Worm (Caenorhabditis elegans) whole organism, midembryonic: ENCODE results near the gene Y8A9A.2.
"Not testable (repeated sequence)": the region's sequence is repeated elsewhere in the genome, so short reads cannot be mapped to it uniquely, and the experiment has no call there.

Experiments used
- T22C8.4 ChIP-seq: fragments of 200-800 bp; sonication (Bioruptor generic); IDR thresholded peaks from 2 replicates; pipeline ENCODE4 v1.3.6; 2022; ENCODE audit warnings: missing genetic modification characterization, missing compliant biosample characterization
- cog-1 ChIP-seq: sonication (generic microtip); optimal IDR thresholded peaks from 2 replicates; lab custom pipeline; 2016; ENCODE audit warnings: missing genetic modification characterization, missing compliant biosample characterization
- flt-1 ChIP-seq: fragments of 200-800 bp; sonication (Bioruptor generic); IDR thresholded peaks from 2 replicates; pipeline ENCODE4 v1.3.6; 2022; ENCODE audit warnings: missing genetic modification characterization, missing compliant biosample characterization
- klf-2 ChIP-seq: fragments of 200-800 bp; sonication (Bioruptor generic); conservative IDR thresholded peaks from 2 replicates; pipeline ENCODE4 v1.3.6; 2022; ENCODE audit warnings: missing genetic modification reagents, missing genetic modification characterization, missing compliant biosample characterization
- med-1 ChIP-seq: sonication (generic microtip); optimal IDR thresholded peaks from 2 replicates; lab custom pipeline; 2017; ENCODE audit warnings: missing genetic modification characterization, mild to moderate bottlenecking, missing compliant biosample characterization, antibody characterized with exemption, missing genetic modification reagents; ENCODE audit not compliant: insufficient read depth
- ref-1 ChIP-seq: fragments of 200-800 bp; sonication (Bioruptor generic); conservative IDR thresholded peaks from 2 replicates; pipeline ENCODE4 v1.3.6; 2022; ENCODE audit warnings: missing genetic modification reagents, missing genetic modification characterization, missing compliant biosample characterization
- tab-1 ChIP-seq: fragments of 200-800 bp; sonication (Bioruptor generic); IDR thresholded peaks from 2 replicates; pipeline ENCODE4 v1.3.6; 2022; ENCODE audit warnings: missing genetic modification characterization, missing compliant biosample characterization
- ztf-23 ChIP-seq: fragments of 200-800 bp; sonication (Bioruptor generic); IDR thresholded peaks from 2 replicates; pipeline ENCODE4 v1.3.6; 2022; ENCODE audit warnings: missing genetic modification reagents, missing genetic modification characterization, missing compliant biosample characterization
- ztf-29 ChIP-seq: fragments of 200-800 bp; sonication (Bioruptor generic); IDR thresholded peaks from 2 replicates; pipeline ENCODE4 v1.3.6; 2022; ENCODE audit warnings: missing genetic modification reagents, missing genetic modification characterization, missing compliant biosample characterization

Gene Y8A9A.2

ce11 chrII:3795323-3795722 is at the start of gene Y8A9A.2:
Gene Y8A9A.2, plus strand, starts transcription at chrII:3795623.
- no peak for TF ChIP-seq flt-1 (GFP tag; lab: Robert Waterston, UW)
- TF ChIP-seq ztf-29 (GFP tag; lab: Robert Waterston, UW), result no peak

DNA sequence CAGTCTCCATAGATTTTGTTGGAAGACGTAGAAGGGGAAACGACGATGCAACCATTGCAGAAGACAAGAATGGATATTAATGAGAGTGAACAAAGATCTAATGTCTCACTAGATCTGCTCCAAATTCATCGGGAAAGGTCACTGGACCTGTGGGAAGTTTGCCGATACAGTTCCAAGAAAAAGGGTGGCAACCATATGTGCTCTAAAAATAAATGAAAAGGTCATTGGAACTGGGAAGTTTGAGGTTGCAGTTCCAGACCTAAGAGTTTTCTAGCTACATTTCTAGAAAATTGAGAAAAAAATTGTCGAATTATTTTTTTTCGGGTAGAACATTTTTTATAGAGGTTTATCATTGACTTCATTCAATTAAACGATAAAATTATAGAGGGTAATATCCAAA is 48.0 kb upstream of the Y8A9A.2 start, which contains the start of gene fbxb-92:
TSS of gene fbxb-92 (minus strand) at position 101 of the 400 bp plus-strand sequence.
- TF ChIP-seq med-1 (GFP tag; lab: Kevin White, UChicago) (no peak), T22C8.4 (GFP tag; lab: Robert Waterston, UW) (no peak), ztf-29 (GFP tag; lab: Robert Waterston, UW) (no peak), klf-2 (GFP tag; lab: Robert Waterston, UW) (no peak), cog-1 (tag; lab: Kevin White, UChicago) (no peak), ref-1 (GFP tag; lab: Robert Waterston, UW) (no peak), tab-1 (no peak), flt-1 (GFP tag; lab: Robert Waterston, UW) (no peak), ztf-23 (no peak)

DNA sequence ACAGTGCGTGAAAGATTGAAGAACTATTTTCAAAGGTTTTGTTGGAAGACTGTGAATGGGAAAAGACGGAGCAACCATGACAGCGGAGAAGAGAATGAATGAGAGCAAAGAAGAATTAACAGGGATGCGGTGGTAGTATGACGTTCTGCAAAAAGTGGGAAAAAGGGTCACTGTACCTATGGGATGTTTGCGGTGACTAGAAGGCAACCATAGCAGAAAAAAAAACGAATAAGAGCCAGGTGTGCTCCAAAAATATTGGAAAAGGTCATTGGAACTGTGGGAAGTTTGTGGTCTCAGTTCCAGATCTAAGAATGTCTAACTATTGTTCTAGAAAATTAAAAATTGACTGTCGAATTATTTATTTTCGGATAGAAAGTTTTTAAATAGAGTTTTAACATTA is 46.7 kb upstream of the Y8A9A.2 start, which contains the start of gene fbxb-90:
TSS of gene fbxb-90 (minus strand) at position 101 of the 400 bp plus-strand sequence.
- TF ChIP-seq flt-1 (GFP tag; lab: Robert Waterston, UW) (no peak), ref-1 (GFP tag; lab: Robert Waterston, UW) (no peak), cog-1 (tag; lab: Kevin White, UChicago) (no peak), med-1 (GFP tag; lab: Kevin White, UChicago) (no peak), T22C8.4 (GFP tag; lab: Robert Waterston, UW) (no peak)

ce11 chrII:3750685-3751084 is 44.7 kb upstream of the Y8A9A.2 start, which contains the start of gene fbxb-91:
Gene fbxb-91, minus strand, starts transcription at chrII:3750785.
- TF ChIP-seq flt-1 (GFP tag; lab: Robert Waterston, UW) (no peak), ref-1 (GFP tag; lab: Robert Waterston, UW) (no peak), cog-1 (tag; lab: Kevin White, UChicago) (no peak), klf-2 (GFP tag; lab: Robert Waterston, UW) (no peak), ztf-29 (GFP tag; lab: Robert Waterston, UW) (no peak), med-1 (GFP tag; lab: Kevin White, UChicago) (no peak)

ce11 chrII:3752184-3752583 is 43.2 kb upstream of the Y8A9A.2 start, which contains the start of gene sdz-11:
Gene sdz-11, minus strand, starts transcription at chrII:3752284.
- TF ChIP-seq T22C8.4 (GFP tag; lab: Robert Waterston, UW) (no peak), flt-1 (GFP tag; lab: Robert Waterston, UW) (no peak), ref-1 (GFP tag; lab: Robert Waterston, UW) (no peak), klf-2 (GFP tag; lab: Robert Waterston, UW) (no peak), cog-1 (tag; lab: Kevin White, UChicago) (no peak), ztf-29 (GFP tag; lab: Robert Waterston, UW) (no peak), med-1 (GFP tag; lab: Kevin White, UChicago) (no peak), ztf-23 (no peak), tab-1 (no peak)

ce11 chrII:3753598-3753997 is 41.8 kb upstream of the Y8A9A.2 start, which contains the start of gene rcd-1:
Gene rcd-1, plus strand, starts transcription at chrII:3753898.
- TF ChIP-seq med-1 (GFP tag; lab: Kevin White, UChicago) (no peak), flt-1 (GFP tag; lab: Robert Waterston, UW) (no peak), tab-1 (no peak), ztf-29 (GFP tag; lab: Robert Waterston, UW) (no peak), cog-1 (tag; lab: Kevin White, UChicago) (no peak), ref-1 (GFP tag; lab: Robert Waterston, UW) (no peak), T22C8.4 (GFP tag; lab: Robert Waterston, UW) (no peak), ztf-23 (no peak), klf-2 (GFP tag; lab: Robert Waterston, UW) (no peak)

DNA sequence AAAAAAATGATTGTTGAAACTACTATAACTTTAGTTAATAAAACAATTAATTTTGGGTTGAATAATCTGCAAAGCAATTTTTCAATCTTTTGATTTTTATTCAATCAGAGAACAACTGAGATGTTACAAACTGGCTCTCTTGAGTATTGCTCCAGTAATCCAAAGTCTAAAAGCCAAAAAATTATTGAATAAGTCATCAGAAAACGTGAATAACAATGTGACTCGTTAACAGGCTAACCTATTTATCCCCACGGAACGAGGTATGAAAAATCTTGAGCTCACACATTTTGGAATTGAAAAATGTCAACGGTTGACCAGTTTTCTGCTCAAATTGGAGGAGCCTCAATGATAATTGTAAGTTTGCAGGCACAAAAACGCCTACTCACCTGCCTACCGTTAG is 37.9 kb upstream of the Y8A9A.2 start, which contains the start of gene srx-111:
TSS of gene srx-111 (plus strand) at position 301 of the 400 bp plus-strand sequence.
- TF ChIP-seq ref-1 (GFP tag; lab: Robert Waterston, UW) (no peak), cog-1 (tag; lab: Kevin White, UChicago) (no peak), tab-1 (no peak), ztf-29 (GFP tag; lab: Robert Waterston, UW) (no peak), klf-2 (GFP tag; lab: Robert Waterston, UW) (no peak), flt-1 (GFP tag; lab: Robert Waterston, UW) (no peak), med-1 (GFP tag; lab: Kevin White, UChicago) (no peak)

ce11 chrII:3759010-3759409 is 36.4 kb upstream of the Y8A9A.2 start, which contains the start of gene T24E12.12:
Gene T24E12.12, plus strand, starts transcription at chrII:3759290.
- TF ChIP-seq med-1 (GFP tag; lab: Kevin White, UChicago) (no peak), ref-1 (GFP tag; lab: Robert Waterston, UW) (no peak), ztf-29 (GFP tag; lab: Robert Waterston, UW) (no peak), ztf-23 (no peak), klf-2 (GFP tag; lab: Robert Waterston, UW) (no peak), T22C8.4 (GFP tag; lab: Robert Waterston, UW) (no peak), cog-1 (tag; lab: Kevin White, UChicago) (no peak), tab-1 (no peak)

ce11 chrII:3761599-3761998 is 33.8 kb upstream of the Y8A9A.2 start, which contains the start of gene T24E12.6:
Gene T24E12.6, minus strand, starts transcription at chrII:3761699.
- not testable (repeated sequence) for TF ChIP-seq T22C8.4, flt-1, ztf-29 (GFP tag; lab: Robert Waterston, UW)

DNA sequence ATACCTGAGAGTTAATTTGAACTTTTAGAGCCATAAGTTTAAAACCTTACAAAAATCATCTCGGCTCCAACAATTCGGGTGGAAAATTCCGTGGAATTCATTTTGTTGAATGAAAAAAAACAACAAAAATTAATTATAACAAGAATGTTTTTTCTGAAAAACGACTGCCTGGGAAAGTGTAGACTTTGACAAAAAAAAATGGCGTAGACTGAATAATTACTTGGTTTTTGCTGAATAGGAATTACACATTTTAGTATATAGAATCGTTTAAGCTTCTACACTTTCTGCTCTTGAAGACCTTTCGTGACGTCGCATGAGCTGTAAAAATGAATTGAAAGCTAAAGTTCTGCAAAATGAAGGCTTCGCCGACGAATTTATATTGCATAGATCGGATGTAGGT is 30.9 kb upstream of the Y8A9A.2 start, which contains the start of gene srx-112:
TSS of gene srx-112 (minus strand) at position 101 of the 400 bp plus-strand sequence.
- no peak for TF ChIP-seq klf-2 (GFP tag; lab: Robert Waterston, UW)
